Fruit fly (Drosophila melanogaster): ENCODE results near the gene CG4281.

The CG4281 gene

dm6 chrX:2041981-2042847 is 22.7 kb downstream of the CG4281 start, which contains the start of the genes Actn and usp (continued):
- TF ChIP-seq Hr39 (optimal IDR thresholded peaks at IDR 0.05) (no peak), CG18476 (GFP tag; optimal IDR thresholded peaks at IDR 0.05) (no peak), CG11560 (tag; IDR thresholded peaks at IDR 0.05) (no peak), maf-S (GFP tag; optimal IDR thresholded peaks at IDR 0.05) (no peak), Mes4 (GFP tag; optimal IDR thresholded peaks at IDR 0.05) (no peak), CG6791 (GFP tag; IDR thresholded peaks at IDR 0.05; ENCODE audit: partially characterized antibody) (no peak), Nf-YA (GFP tag; IDR thresholded peaks at IDR 0.05) (no peak), Hr3 (GFP tag; optimal IDR thresholded peaks at IDR 0.05) (peak; percentile 0), CG10274 (GFP tag; optimal IDR thresholded peaks at IDR 0.05) (no peak), Eip74EF (GFP tag; optimal IDR thresholded peaks at IDR 0.05) (peak in 1 of 2 experiments; percentile 83), CG10979 (tag; optimal IDR thresholded peaks at IDR 0.05) (peak; percentile 35), wek (GFP tag; optimal IDR thresholded peaks at IDR 0.05) (no peak), CG1024 (GFP tag; IDR thresholded peaks at IDR 0.05) (peak; percentile 63), D19B (GFP tag; optimal IDR thresholded peaks at IDR 0.05) (no peak), ara (GFP tag; IDR thresholded peaks at IDR 0.05) (no peak), sc (optimal IDR thresholded peaks at IDR 0.05) (no peak), sc (GFP tag; optimal IDR thresholded peaks at IDR 0.05) (no peak), Rx (GFP tag; IDR thresholded peaks at IDR 0.05) (no peak), dan (GFP tag; IDR thresholded peaks at IDR 0.05) (no peak), CG5953 (GFP tag; IDR thresholded peaks at IDR 0.05) (no peak), h (optimal IDR thresholded peaks at IDR 0.05) (no peak), CG17568 (GFP tag; optimal IDR thresholded peaks at IDR 0.05) (no peak), jigr1 (GFP tag; IDR thresholded peaks at IDR 0.05) (no peak), lov (optimal IDR thresholded peaks at IDR 0.05) (no peak), lov (GFP tag; IDR thresholded peaks at IDR 0.05) (no peak), CG12155 (GFP tag; optimal IDR thresholded peaks at IDR 0.05) (peak; percentile 18), Antp (GFP tag; optimal IDR thresholded peaks at IDR 0.05) (no peak), Doc2 (GFP tag; IDR thresholded peaks at IDR 0.05) (no peak), knrl (GFP tag; IDR thresholded peaks at IDR 0.05; ENCODE audit: partially characterized antibody) (no peak), gcm (GFP tag; optimal IDR thresholded peaks at IDR 0.05) (peak; percentile 9), Rfx (GFP tag; IDR thresholded peaks at IDR 0.05) (peak; percentile 42; the same call in 1 of the 2 replicates), Mad (GFP tag; optimal IDR thresholded peaks at IDR 0.05) (no peak), CG1792 (GFP tag; optimal IDR thresholded peaks at IDR 0.05) (no peak), CG11247 (GFP tag; IDR thresholded peaks at IDR 0.05) (no peak), Atf3 (GFP tag; optimal IDR thresholded peaks at IDR 0.05) (no peak), NC2α (GFP tag; optimal IDR thresholded peaks at IDR 0.05) (no peak), CG8281 (tag; optimal IDR thresholded peaks at IDR 0.05) (no peak), sens (GFP tag) (peak; percentile 86), CG13894 (tag; optimal IDR thresholded peaks at IDR 0.05) (no peak), gsb-n (tag; optimal IDR thresholded peaks at IDR 0.05) (peak; percentile 58), CG34422 (GFP tag; IDR thresholded peaks at IDR 0.05) (peak; percentile 23; the same call in 1 of the 3 replicates), dmrt11E (tag; optimal IDR thresholded peaks at IDR 0.05) (peak; percentile 16), CG32532 (GFP tag; IDR thresholded peaks at IDR 0.05) (0 out of 2 replicates have a peak, but pooled peaks have one; percentile 10), crc (GFP tag; optimal IDR thresholded peaks at IDR 0.05) (no peak), ac (GFP tag; optimal IDR thresholded peaks at IDR 0.05) (no peak), CG31224 (GFP tag; IDR thresholded peaks at IDR 0.05) (no peak), ase (GFP tag; IDR thresholded peaks at IDR 0.05) (no peak), wdn (GFP tag; IDR thresholded peaks at IDR 0.05) (no peak), ato (GFP tag; IDR thresholded peaks at IDR 0.05; ENCODE audit: partially characterized antibody) (no peak), oc (tag; optimal IDR thresholded peaks at IDR 0.05) (peak; percentile 11), schlank (tag; optimal IDR thresholded peaks at IDR 0.05) (no peak)
